Worm (Caenorhabditis elegans): ENCODE data around the gene mul-1.
A peak's percentile ranks its signal among the peaks of the same experiment; 100 is the strongest.

mul-1 gene

DNA sequence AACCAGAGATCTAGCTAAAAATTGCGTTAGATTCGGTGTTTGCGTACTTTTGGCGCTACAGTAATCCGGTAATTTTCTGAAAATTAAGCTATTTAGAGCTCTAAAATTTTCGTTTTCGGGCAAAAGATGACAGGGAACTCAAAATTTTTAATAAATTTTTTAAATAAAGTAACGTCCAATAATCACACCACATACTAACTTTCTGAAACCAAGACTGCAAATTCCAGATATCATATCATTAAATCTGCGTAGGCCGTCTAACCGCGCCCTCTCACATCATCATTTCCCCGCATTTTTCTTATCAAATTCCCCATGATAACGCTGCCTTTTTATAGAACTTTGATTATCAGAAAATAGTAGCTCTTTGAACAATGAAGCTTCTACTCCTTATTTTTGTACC, 5.5 kb downstream of the mul-1 start, which contains the start of gene drd-50:
TSS of gene drd-50 (plus strand) at position 301 of the 400 bp plus-strand sequence.
- TF ChIP-seq flt-1 (GFP tag; IDR thresholded peaks at IDR 0.05) (no peak), klf-2 (GFP tag; conservative IDR thresholded peaks at IDR 0.05) (no peak), ztf-23 (GFP tag; IDR thresholded peaks at IDR 0.05) (no peak), med-1 (GFP tag; optimal IDR thresholded peaks at IDR 0.05; ENCODE audit: insufficient read depth) (no peak), ref-1 (GFP tag; conservative IDR thresholded peaks at IDR 0.05) (no peak), T22C8.4 (GFP tag; IDR thresholded peaks at IDR 0.05) (no peak), tab-1 (GFP tag; IDR thresholded peaks at IDR 0.05) (no peak), ztf-29 (GFP tag; IDR thresholded peaks at IDR 0.05) (no peak), cog-1 (tag; optimal IDR thresholded peaks at IDR 0.05) (no peak)

DNA sequence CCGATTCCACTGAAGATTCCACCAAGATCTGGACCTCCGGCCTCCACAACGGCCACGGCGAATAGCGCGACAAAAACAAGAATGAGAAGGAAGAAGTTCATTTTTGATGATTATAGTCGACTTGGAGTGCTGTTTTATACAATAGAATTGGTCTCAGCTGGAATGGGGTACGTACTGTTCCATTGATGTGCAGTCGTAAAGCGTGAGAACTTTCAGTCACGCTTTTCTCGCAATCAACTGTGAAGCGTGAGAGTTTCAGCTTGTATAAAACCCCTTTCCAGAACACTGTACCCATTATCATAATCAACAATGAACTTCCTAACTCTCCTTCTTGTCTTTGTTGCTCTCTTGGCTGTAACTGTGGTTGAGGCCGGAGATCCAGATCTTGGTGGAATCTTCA, 7.3 kb downstream of the mul-1 start, which contains the start of the genes F49F1.4 and F49F1.2:
TSS of gene F49F1.4 (minus strand) at position 101 of the 400 bp plus-strand sequence.
TSS of gene F49F1.2 (plus strand) at position 310 of the 400 bp plus-strand sequence.
- TF ChIP-seq klf-2 (GFP tag; conservative IDR thresholded peaks at IDR 0.05) (no peak), ref-1 (GFP tag; conservative IDR thresholded peaks at IDR 0.05) (no peak)

DNA sequence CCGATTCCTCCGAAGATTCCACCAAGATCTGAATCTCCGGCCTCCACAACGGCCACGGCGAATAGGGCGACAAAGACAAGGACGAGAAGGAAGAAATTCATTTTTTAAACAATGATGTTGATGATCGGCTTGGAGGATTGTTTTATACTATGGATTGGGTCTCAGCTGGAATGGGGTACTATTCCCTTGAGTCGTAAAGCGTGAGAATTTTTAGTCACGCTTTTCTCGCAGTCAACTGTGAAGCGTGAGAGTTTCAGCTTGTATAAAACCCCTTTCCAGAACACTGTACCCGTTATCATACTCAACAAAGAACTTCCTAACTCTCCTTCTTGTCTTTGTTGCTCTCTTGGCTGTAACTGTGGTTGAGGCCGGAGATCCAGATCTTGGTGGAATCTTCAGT, 8.4 kb downstream of the mul-1 start, which contains the start of gene F49F1.15:
TSS of gene F49F1.15 (minus strand) at position 101 of the 400 bp plus-strand sequence.
- TF ChIP-seq cog-1 (tag; optimal IDR thresholded peaks at IDR 0.05) (no peak), tab-1 (GFP tag; IDR thresholded peaks at IDR 0.05) (no peak), med-1 (GFP tag; optimal IDR thresholded peaks at IDR 0.05; ENCODE audit: insufficient read depth) (no peak), ref-1 (GFP tag; conservative IDR thresholded peaks at IDR 0.05) (no peak), T22C8.4 (GFP tag; IDR thresholded peaks at IDR 0.05) (no peak), flt-1 (GFP tag; IDR thresholded peaks at IDR 0.05) (no peak), ztf-29 (GFP tag; IDR thresholded peaks at IDR 0.05) (no peak), ztf-23 (GFP tag; IDR thresholded peaks at IDR 0.05) (no peak), klf-2 (GFP tag; conservative IDR thresholded peaks at IDR 0.05) (no peak)

DNA sequence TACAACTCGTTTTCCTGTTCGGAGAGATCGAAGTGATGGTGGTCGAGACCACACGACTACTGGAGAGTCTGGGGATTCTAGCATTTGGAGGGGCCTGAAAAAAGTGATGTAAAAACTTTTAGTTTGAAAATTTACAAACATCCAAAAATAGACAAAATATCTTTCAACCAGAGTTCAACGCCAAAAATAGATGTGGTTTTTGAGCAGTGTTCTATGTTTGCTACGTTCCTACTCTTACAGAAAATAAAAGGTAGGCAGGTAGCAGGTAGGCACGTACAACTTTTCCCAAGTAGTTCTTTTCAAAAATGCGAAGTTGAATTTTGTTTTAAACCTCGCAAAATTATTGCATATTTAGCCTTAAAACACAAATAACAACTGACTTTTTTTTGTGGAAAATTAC, 10.6 kb downstream of the mul-1 start, which contains the start of gene F49F1.14:
TSS of gene F49F1.14 (minus strand) at position 101 of the 400 bp plus-strand sequence.
- TF ChIP-seq ztf-23 (GFP tag; IDR thresholded peaks at IDR 0.05), result no peak
- TF ChIP-seq cog-1 (tag; optimal IDR thresholded peaks at IDR 0.05), result no peak
- no peak for TF ChIP-seq klf-2 (GFP tag; conservative IDR thresholded peaks at IDR 0.05)
- TF ChIP-seq med-1 (GFP tag; optimal IDR thresholded peaks at IDR 0.05; ENCODE audit: insufficient read depth), result no peak

DNA sequence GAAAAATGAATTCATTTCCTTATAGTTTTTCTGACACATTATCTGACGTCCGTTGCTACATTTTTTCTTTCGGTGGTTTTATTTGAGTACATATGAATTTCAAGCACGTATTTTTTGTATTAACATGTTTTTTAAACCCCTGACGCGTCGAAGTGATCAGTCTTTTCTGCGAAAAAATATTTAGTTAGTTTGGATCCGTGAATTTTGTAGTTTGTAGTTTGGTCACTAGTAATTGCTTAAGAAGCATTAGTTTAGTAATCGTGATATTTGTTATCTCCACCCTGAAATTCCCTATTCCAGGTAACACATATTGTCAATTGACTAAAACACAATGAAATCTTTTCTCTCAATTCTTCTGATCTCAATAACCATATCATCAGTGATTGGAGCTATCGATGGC, 14.2 kb downstream of the mul-1 start, which contains the start of gene C35B1.7:
TSS of gene C35B1.7 (plus strand) at position 301 of the 400 bp plus-strand sequence.
- TF ChIP-seq med-1 (GFP tag; optimal IDR thresholded peaks at IDR 0.05; ENCODE audit: insufficient read depth), result no peak
- TF ChIP-seq flt-1 (GFP tag; IDR thresholded peaks at IDR 0.05), result no peak

DNA sequence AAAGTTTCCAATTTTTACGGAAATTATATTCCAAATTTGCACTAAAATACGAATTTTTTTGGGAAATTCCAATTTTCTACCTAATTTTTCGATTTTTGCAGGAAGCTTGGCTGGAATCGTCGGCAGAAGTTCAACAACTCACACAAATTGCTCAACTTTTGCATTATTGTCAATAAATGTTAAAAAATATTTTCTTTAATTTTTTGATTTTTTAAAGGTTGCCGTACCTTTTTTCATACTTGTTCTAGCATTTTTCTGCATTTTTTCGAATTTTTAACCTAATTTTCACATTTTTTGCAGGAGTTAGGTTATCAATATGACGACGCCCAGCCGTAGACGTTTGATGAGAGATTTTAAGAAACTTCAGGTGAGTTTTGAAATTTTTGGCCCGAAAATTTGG, 20.2 kb downstream of the mul-1 start, which contains the start of gene ubc-1:
TSS of gene ubc-1 (plus strand) at position 301 of the 400 bp plus-strand sequence.
- TF ChIP-seq ztf-23 (GFP tag; IDR thresholded peaks at IDR 0.05) (no peak), klf-2 (GFP tag; conservative IDR thresholded peaks at IDR 0.05) (no peak), cog-1 (tag; optimal IDR thresholded peaks at IDR 0.05) (no peak), med-1 (GFP tag; optimal IDR thresholded peaks at IDR 0.05; ENCODE audit: insufficient read depth) (no peak), T22C8.4 (GFP tag; IDR thresholded peaks at IDR 0.05) (no peak)

DNA sequence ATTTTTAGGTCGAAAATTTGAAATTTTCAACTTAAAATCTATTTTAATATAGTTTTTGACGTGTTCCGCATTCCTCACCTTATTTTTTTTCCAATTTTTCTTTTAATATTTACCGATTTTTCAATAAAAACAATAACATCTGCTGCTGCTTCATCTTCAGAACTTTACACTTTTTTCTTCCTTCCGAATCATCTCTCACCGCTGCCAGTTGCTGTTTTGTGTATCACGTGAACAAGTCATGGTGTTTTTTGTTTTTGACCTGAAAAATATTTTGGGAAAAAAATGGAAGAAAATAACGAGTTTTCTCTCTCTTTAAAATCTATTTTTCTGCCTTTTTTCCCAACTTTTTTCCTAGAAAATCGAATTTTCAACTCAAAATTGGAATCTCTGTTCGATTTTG, 23.2 kb downstream of the mul-1 start:
- TF ChIP-seq cog-1 (tag; optimal IDR thresholded peaks at IDR 0.05), result no peak
- no peak for TF ChIP-seq ref-1 (GFP tag; conservative IDR thresholded peaks at IDR 0.05)
- no peak for TF ChIP-seq flt-1 (GFP tag; IDR thresholded peaks at IDR 0.05)

DNA sequence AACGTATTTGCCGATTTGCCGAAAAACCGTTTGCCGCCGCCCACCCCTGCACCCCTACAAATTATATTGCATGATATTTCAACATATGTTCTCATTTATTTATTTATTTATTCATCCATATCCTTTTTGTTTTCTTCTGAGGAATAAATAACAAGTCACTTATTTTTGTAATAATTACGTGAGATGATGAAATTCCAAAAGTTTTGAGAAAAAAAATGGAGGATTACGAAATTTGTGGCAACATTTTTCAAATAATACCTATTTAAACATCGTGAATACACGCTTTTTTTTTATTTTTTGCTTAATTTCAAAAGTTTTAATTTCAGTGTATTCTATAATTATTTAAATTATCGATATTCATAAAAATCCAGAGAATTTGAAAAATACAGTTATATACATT, 26.0 kb downstream of the mul-1 start:
- no peak for TF ChIP-seq ztf-23 (GFP tag; IDR thresholded peaks at IDR 0.05)
- TF ChIP-seq ztf-29 (GFP tag; IDR thresholded peaks at IDR 0.05), result no peak
- no peak for TF ChIP-seq ref-1 (GFP tag; conservative IDR thresholded peaks at IDR 0.05)

DNA sequence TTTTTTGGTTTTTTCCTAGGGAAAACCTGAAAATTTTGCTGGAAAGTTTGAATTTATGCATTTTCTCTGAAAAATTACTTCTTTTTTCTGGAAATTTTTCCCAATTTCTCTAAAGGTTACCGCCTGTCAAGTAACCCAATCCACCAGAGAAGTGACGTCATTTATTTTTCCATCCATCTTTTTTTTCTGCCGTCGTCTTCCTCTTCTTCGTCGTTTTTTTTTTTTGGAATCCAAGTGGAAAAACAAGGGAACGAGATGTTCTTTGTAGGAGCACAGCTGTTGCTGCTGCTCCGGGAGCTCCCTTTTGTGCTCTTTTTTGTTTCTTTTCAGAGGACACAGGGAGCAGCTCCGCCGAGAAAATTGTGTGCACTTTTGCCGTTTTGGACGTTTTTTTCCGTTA, 28.6 kb downstream of the mul-1 start:
- no peak for TF ChIP-seq med-1 (GFP tag; optimal IDR thresholded peaks at IDR 0.05; ENCODE audit: insufficient read depth)
- TF ChIP-seq ztf-29 (GFP tag; IDR thresholded peaks at IDR 0.05), result no peak
- no peak for TF ChIP-seq T22C8.4 (GFP tag; IDR thresholded peaks at IDR 0.05)
- no peak for TF ChIP-seq ztf-23 (GFP tag; IDR thresholded peaks at IDR 0.05)
- no peak for TF ChIP-seq flt-1 (GFP tag; IDR thresholded peaks at IDR 0.05)
- TF ChIP-seq cog-1 (tag; optimal IDR thresholded peaks at IDR 0.05), result no peak
- no peak for TF ChIP-seq klf-2 (GFP tag; conservative IDR thresholded peaks at IDR 0.05)
- no peak for TF ChIP-seq tab-1 (GFP tag; IDR thresholded peaks at IDR 0.05)
- TF ChIP-seq ref-1 (GFP tag; conservative IDR thresholded peaks at IDR 0.05), result no peak

DNA sequence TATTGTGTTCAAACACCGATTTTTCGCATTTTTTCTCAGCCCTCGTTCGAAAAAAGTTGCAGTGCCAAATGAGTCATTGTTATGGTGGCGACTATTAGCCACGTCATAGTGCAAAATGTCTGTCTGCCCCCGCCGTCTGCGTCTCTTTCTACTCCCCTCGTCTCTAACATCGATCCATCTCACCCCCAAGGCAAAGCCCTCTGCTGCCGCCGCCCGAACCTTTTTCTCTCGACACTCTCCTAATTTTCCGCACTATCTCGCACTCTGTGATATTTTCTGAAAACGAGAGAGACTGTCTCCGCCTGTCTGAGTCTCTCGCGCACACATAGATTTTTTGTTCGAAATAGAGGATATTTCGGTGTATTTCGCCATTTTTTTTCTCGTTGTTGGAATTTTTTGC, 29.9 kb downstream of the mul-1 start:
- TF ChIP-seq T22C8.4 (GFP tag; IDR thresholded peaks at IDR 0.05) (peak; percentile 73; the same call in 1 of the 2 replicates), ref-1 (GFP tag; conservative IDR thresholded peaks at IDR 0.05) (no peak), ztf-29 (GFP tag; IDR thresholded peaks at IDR 0.05) (peak; percentile 85)

DNA sequence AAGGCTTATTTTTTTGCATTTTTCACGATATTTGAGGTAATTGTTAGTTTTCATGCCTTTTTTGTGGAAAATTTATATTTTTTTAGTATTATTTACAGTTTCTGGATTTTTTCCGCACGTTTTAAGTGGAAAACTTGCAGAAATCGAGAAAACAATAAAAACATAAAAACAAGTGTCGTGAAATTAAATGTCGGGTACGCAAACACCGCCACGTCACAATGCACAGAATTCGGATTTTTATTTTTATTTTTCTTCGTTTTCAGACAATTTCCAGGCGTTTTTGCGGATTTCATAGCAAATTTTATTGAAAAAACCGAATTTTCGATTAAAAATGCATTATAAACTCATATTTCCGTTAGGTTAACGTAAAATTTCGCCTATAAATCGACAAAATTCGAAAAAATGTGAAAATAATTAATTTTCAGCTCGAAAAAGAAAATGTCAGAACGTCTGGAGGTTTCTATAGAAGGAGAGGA, 37.1 kb downstream of the mul-1 start, which contains the start of gene C35B1.2:
TSS of gene C35B1.2 (plus strand) at position 426 of the 476 bp plus-strand sequence.
- TF ChIP-seq ztf-23 (GFP tag; IDR thresholded peaks at IDR 0.05), result no peak
- TF ChIP-seq flt-1 (GFP tag; IDR thresholded peaks at IDR 0.05), result no peak
- TF ChIP-seq T22C8.4 (GFP tag; IDR thresholded peaks at IDR 0.05), result no peak
- TF ChIP-seq tab-1 (GFP tag; IDR thresholded peaks at IDR 0.05), result no peak
